Worm (Caenorhabditis elegans): Measurements from ENCODE around the gene arx-2.
A peak's percentile ranks its signal among the peaks of the same experiment; 100 is the strongest.

Gene arx-2

ce11 chrV:10341905-10342328 lies 3.8 kb upstream of the arx-2 start, which contains the start of gene K07C5.13 (continued):
- TF ChIP-seq F16B12.6 (tag; optimal IDR thresholded peaks at IDR 0.05), result peak; percentile 28
- peak; percentile 74 for TF ChIP-seq egl-13 (tag; optimal IDR thresholded peaks at IDR 0.05)
- TF ChIP-seq aly-2 (tag; optimal IDR thresholded peaks at IDR 0.05), result peak; percentile 31
- peak; percentile 72 for TF ChIP-seq unc-86 (tag; optimal IDR thresholded peaks at IDR 0.05)
- peak; percentile 85 for TF ChIP-seq rnt-1 (tag; optimal IDR thresholded peaks at IDR 0.05)
- TF ChIP-seq mdl-1 (tag; optimal IDR thresholded peaks at IDR 0.05), result peak in 1 of 2 experiments; percentile 18
- TF ChIP-seq sup-37 (GFP tag; optimal IDR thresholded peaks at IDR 0.05), result peak; percentile 47
- peak; percentile 84 for TF ChIP-seq mab-9 (GFP tag; IDR thresholded peaks at IDR 0.05)
- peak; percentile 55 for TF ChIP-seq fkh-4 (tag; optimal IDR thresholded peaks at IDR 0.05; ENCODE audit: borderline replicate concordance)
- TF ChIP-seq isw-1 (GFP tag; IDR thresholded peaks at IDR 0.05), result peak; percentile 74
- peak; percentile 62 for TF ChIP-seq zip-4 (GFP tag; optimal IDR thresholded peaks at IDR 0.05)
- TF ChIP-seq ama-1 (optimal IDR thresholded peaks at IDR 0.05), result peak; percentile 5
- TF ChIP-seq dsc-1 (tag; optimal IDR thresholded peaks at IDR 0.05), result peak; percentile 83
- TF ChIP-seq ztf-11 (tag; optimal IDR thresholded peaks at IDR 0.05), result peak in 1 of 2 experiments; percentile 64

- no peak for TF ChIP-seq lir-3 (tag; optimal IDR thresholded peaks at IDR 0.05; ENCODE audit: poor library complexity)
Measured at ce11 chrV:10339200-10339599, 1.0 kb upstream of the arx-2 start, which contains the start of gene K07C5.2. Gene K07C5.2 (plus strand): TSS chrV:10339500.

- peak; percentile 65 for TF ChIP-seq blmp-1 (tag; optimal IDR thresholded peaks at IDR 0.05)
- no peak for TF ChIP-seq nhr-11 (tag; optimal IDR thresholded peaks at IDR 0.05)
- no peak for TF ChIP-seq efl-1 (optimal IDR thresholded peaks at IDR 0.05)
- TF ChIP-seq efl-1 (GFP tag; optimal IDR thresholded peaks at IDR 0.05 in 1 of 2), result peak in 1 of 2 experiments; percentile 8
- TF ChIP-seq dsc-1 (tag; optimal IDR thresholded peaks at IDR 0.05), result no peak
Measured at ce11 chrV:10333843-10334242, 4.3 kb downstream of the arx-2 start.

- TF ChIP-seq vab-15 (tag; optimal IDR thresholded peaks at IDR 0.05) (no peak), tbx-2 (tag; optimal IDR thresholded peaks at IDR 0.05) (peak; percentile 15), nhr-77 (tag; optimal IDR thresholded peaks at IDR 0.05) (peak; percentile 9), lin-14 (GFP tag; optimal IDR thresholded peaks at IDR 0.05) (peak; percentile 1)
Measured at ce11 chrV:10332012-10332411, 6.1 kb downstream of the arx-2 start, which contains the start of gene crm-1. Gene crm-1 (minus strand): TSS chrV:10332112.

ce11 chrV:10328080-10328479 lies 10.1 kb downstream of the arx-2 start:
- TF ChIP-seq lin-14 (GFP tag; optimal IDR thresholded peaks at IDR 0.05), result peak; percentile 16
- peak; percentile 15 for TF ChIP-seq tbx-2 (tag; optimal IDR thresholded peaks at IDR 0.05)
- TF ChIP-seq sptf-1 (tag; optimal IDR thresholded peaks at IDR 0.05), result no peak

- TF ChIP-seq ceh-8 (GFP tag; optimal IDR thresholded peaks at IDR 0.05) (no peak), lin-39 (tag; optimal IDR thresholded peaks at IDR 0.05) (no peak), nhr-12 (tag; optimal IDR thresholded peaks at IDR 0.05) (no peak), C34B4.2 (tag; optimal IDR thresholded peaks at IDR 0.05) (no peak), unc-98 (GFP tag; IDR thresholded peaks at IDR 0.05) (no peak), aha-1 (tag; optimal IDR thresholded peaks at IDR 0.05) (no peak), ceh-82 (tag; optimal IDR thresholded peaks at IDR 0.05) (no peak), mab-9 (GFP tag; IDR thresholded peaks at IDR 0.05) (no peak), C04F5.9 (tag; optimal IDR thresholded peaks at IDR 0.05) (no peak), mdl-1 (tag; optimal IDR thresholded peaks at IDR 0.05) (no peak), C16A3.4 (tag; optimal IDR thresholded peaks at IDR 0.05) (no peak)
Measured at ce11 chrV:10323537-10323936, 14.6 kb downstream of the arx-2 start.

Measured in whole organism, L1 larva.